Fruit fly (Drosophila melanogaster): ENCODE measurements around the gene GCS1.
A peak's percentile ranks its signal among the peaks of the same experiment; 100 is the strongest.

The GCS1 gene

DNA sequence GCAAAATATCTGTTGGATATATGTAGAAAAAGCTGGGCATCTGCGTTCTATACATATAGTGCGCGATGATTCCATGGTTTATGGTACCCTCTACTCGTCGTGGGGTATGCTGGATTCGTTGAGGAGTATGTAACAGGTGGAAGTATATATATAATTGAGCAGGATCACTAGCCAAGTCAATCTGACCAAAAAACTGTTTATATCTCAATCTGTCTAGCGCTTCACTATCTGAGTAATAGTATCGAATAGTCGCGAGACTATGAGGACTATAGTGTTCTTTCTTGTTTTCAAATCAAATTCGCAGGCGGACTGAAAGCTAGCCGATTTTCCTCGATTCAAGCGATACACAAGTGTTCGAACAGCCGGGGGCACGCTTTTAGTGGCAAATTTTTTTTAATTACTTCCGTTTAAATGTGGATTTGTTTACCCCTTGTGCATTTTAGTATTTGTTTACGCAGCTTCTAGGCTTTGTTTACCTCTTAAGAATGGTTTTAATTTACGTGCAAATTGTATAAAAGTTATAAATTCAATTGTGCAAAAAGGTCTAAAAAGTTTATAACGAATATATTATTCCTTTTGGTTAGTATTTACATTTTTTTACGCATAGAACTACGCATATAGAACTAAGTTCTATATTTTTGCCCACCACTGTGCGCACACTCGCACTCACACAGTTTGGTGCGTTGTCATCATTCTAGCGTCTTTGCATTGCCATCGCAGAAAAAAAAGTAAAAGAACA is 43.0 kb upstream of the GCS1 start (continued):
- peak; percentile 82 for TF ChIP-seq ab (GFP tag; optimal IDR thresholded peaks at IDR 0.05)
- TF ChIP-seq so (GFP tag; IDR thresholded peaks at IDR 0.05), result peak; percentile 83
- no peak for TF ChIP-seq pros (GFP tag; optimal IDR thresholded peaks at IDR 0.05)
- TF ChIP-seq CG4854 (GFP tag; optimal IDR thresholded peaks at IDR 0.05), result peak; percentile 57
- TF ChIP-seq cwo (GFP tag; optimal IDR thresholded peaks at IDR 0.05), result peak; percentile 69
- TF ChIP-seq MBD-R2 (GFP tag; IDR thresholded peaks at IDR 0.05), result peak; percentile 68
- TF ChIP-seq nmo (GFP tag; optimal IDR thresholded peaks at IDR 0.05), result peak; percentile 83
- TF ChIP-seq CkIIα-i1 (GFP tag; IDR thresholded peaks at IDR 0.05), result peak; percentile 51; the same call in 1 of the 2 replicates
- TF ChIP-seq abd-A (tag; optimal IDR thresholded peaks at IDR 0.05), result no peak
- TF ChIP-seq CG9437 (GFP tag; optimal IDR thresholded peaks at IDR 0.05), result peak; percentile 62
- peak; percentile 56; the same call in 1 of the 2 replicates for TF ChIP-seq Adf1 (GFP tag; IDR thresholded peaks at IDR 0.05)
- TF ChIP-seq MESR4 (GFP tag; optimal IDR thresholded peaks at IDR 0.05), result no peak
- TF ChIP-seq CG18764 (GFP tag; optimal IDR thresholded peaks at IDR 0.05), result peak; percentile 57
- peak; percentile 91 for TF ChIP-seq Ada2b (GFP tag; IDR thresholded peaks at IDR 0.05)
- peak; percentile 71 for TF ChIP-seq org-1 (GFP tag; optimal IDR thresholded peaks at IDR 0.05)
- TF ChIP-seq trh (GFP tag; optimal IDR thresholded peaks at IDR 0.05), result peak; percentile 19
- TF ChIP-seq GATAe (GFP tag; conservative IDR thresholded peaks at IDR 0.05), result peak; percentile 50
- peak; percentile 68 for TF ChIP-seq ERR (GFP tag; optimal IDR thresholded peaks at IDR 0.05)
- peak; percentile 76 for TF ChIP-seq CG17612 (GFP tag; IDR thresholded peaks at IDR 0.05)
- TF ChIP-seq lola (GFP tag; optimal IDR thresholded peaks at IDR 0.05), result peak in 1 of 3 experiments; percentile 60
- TF ChIP-seq corto (GFP tag; optimal IDR thresholded peaks at IDR 0.05), result no peak
- TF ChIP-seq CrebB (tag; optimal IDR thresholded peaks at IDR 0.05), result peak; percentile 66
- peak; percentile 51 for TF ChIP-seq fu2 (GFP tag; optimal IDR thresholded peaks at IDR 0.05)
- TF ChIP-seq NK7.1 (GFP tag; optimal IDR thresholded peaks at IDR 0.05), result peak; percentile 4
- no peak for TF ChIP-seq ac (GFP tag; optimal IDR thresholded peaks at IDR 0.05)
- peak; percentile 56 for TF ChIP-seq zen (tag; optimal IDR thresholded peaks at IDR 0.05)
- TF ChIP-seq Bgb (GFP tag; IDR thresholded peaks at IDR 0.05; ENCODE audit: partially characterized antibody), result no peak
- peak; percentile 92 for TF ChIP-seq CG2120 (GFP tag; optimal IDR thresholded peaks at IDR 0.05)
- TF ChIP-seq CG13775 (GFP tag; optimal IDR thresholded peaks at IDR 0.05), result peak; percentile 69
- TF ChIP-seq chif (GFP tag; optimal IDR thresholded peaks at IDR 0.05), result peak; percentile 59 to 83
- TF ChIP-seq sisA (GFP tag; IDR thresholded peaks at IDR 0.05), result peak; percentile 86
- peak; percentile 87 for TF ChIP-seq Ptx1 (GFP tag; IDR thresholded peaks at IDR 0.05)
- TF ChIP-seq slbo (GFP tag; IDR thresholded peaks at IDR 0.05), result peak; percentile 93
- TF ChIP-seq HLHmδ (GFP tag; optimal IDR thresholded peaks at IDR 0.05), result no peak
- TF ChIP-seq chm (GFP tag; IDR thresholded peaks at IDR 0.05), result peak; percentile 73; the same call in 1 of the 2 replicates
- TF ChIP-seq Myb (GFP tag; optimal IDR thresholded peaks at IDR 0.05), result peak; percentile 64
- TF ChIP-seq CG32532 (GFP tag; IDR thresholded peaks at IDR 0.05), result peak; percentile 93
- peak; percentile 65 for TF ChIP-seq ara (GFP tag; IDR thresholded peaks at IDR 0.05)
- peak; percentile 81 for TF ChIP-seq CG10209 (GFP tag; optimal IDR thresholded peaks at IDR 0.05)
- TF ChIP-seq BEAF-32 (GFP tag; optimal IDR thresholded peaks at IDR 0.05), result no peak
- TF ChIP-seq ranshi (GFP tag; IDR thresholded peaks at IDR 0.05), result peak; percentile 90
- peak; percentile 80 for TF ChIP-seq wdn (GFP tag; IDR thresholded peaks at IDR 0.05)
- no peak for TF ChIP-seq CG7963 (GFP tag; IDR thresholded peaks at IDR 0.05; ENCODE audit: partially characterized antibody)
- TF ChIP-seq CG17912 (GFP tag; optimal IDR thresholded peaks at IDR 0.05), result no peak
- TF ChIP-seq CG10543 (GFP tag; optimal IDR thresholded peaks at IDR 0.05), result peak; percentile 26
- TF ChIP-seq CG15601 (tag; optimal IDR thresholded peaks at IDR 0.05), result peak; percentile 55
- no peak for TF ChIP-seq CG4360 (GFP tag; IDR thresholded peaks at IDR 0.05)
- peak in 1 of 2 experiments; percentile 88 for TF ChIP-seq eve (GFP tag; optimal IDR thresholded peaks at IDR 0.05)
- TF ChIP-seq Oli (tag; optimal IDR thresholded peaks at IDR 0.05), result peak; percentile 81
